Fruit fly (Drosophila melanogaster) Kc167 (cell line): ENCODE measurements around the gene wapl.

ENCODE experiments used
- Myc ChIP-seq: fragments of >200 bp; optimal IDR thresholded peaks from 2 replicates; lab custom pipeline; 2017; ENCODE audit warnings: missing external identifiers
- h ChIP-seq: fragments of >200 bp; optimal IDR thresholded peaks from 3 replicates; lab custom pipeline; 2018; ENCODE audit warnings: missing external identifiers
- insv ChIP-seq: fragments of >200 bp; optimal IDR thresholded peaks from 3 replicates; lab custom pipeline; 2018; ENCODE audit warnings: missing external identifiers
- psq ChIP-seq: fragments of >200 bp; optimal IDR thresholded peaks from 2 replicates; lab custom pipeline; 2017; ENCODE audit warnings: missing external identifiers
- ttk ChIP-seq: sonication (Bioruptor generic); optimal IDR thresholded peaks from 2 replicates; lab custom pipeline; 2017; ENCODE audit warnings: missing external identifiers

- TF ChIP-seq insv (lab: Kevin White, UChicago) (no peak), psq (lab: Kevin White, UChicago) (no peak), ttk (lab: Kevin White, UChicago) (no peak), Myc (no peak), h (no peak)
Measured at dm6 chrX:2170424-2170823, 11.6 kb upstream of the wapl start.
